Worm (Caenorhabditis elegans): Measurements from ENCODE around the gene Y44F5A.1.

ce11 chrIII:4242225-4242862, 5.1 kb downstream of the Y44F5A.1 start, which contains the start of gene F43C1.7:
- TF ChIP-seq ZK337.2 (GFP tag; IDR thresholded peaks at IDR 0.05) (no peak), ces-1 (GFP tag; optimal IDR thresholded peaks at IDR 0.05) (no peak), aly-2 (tag; optimal IDR thresholded peaks at IDR 0.05) (no peak), snpc-4 (tag; optimal IDR thresholded peaks at IDR 0.05) (no peak), madf-9 (GFP tag; conservative IDR thresholded peaks at IDR 0.05) (no peak), ceh-82 (tag; optimal IDR thresholded peaks at IDR 0.05) (no peak), aha-1 (tag) (no peak), vab-7 (GFP tag; IDR thresholded peaks at IDR 0.05) (no peak), lsy-2 (tag; optimal IDR thresholded peaks at IDR 0.05) (no peak), duxl-1 (tag; optimal IDR thresholded peaks at IDR 0.05; ENCODE audit: poor library complexity) (no peak), attf-4 (tag; optimal IDR thresholded peaks at IDR 0.05) (no peak), hlh-30 (tag; optimal IDR thresholded peaks at IDR 0.05; ENCODE audit: insufficient read depth) (no peak), fkh-10 (GFP tag; optimal IDR thresholded peaks at IDR 0.05) (no peak), nhr-237 (tag; optimal IDR thresholded peaks at IDR 0.05) (no peak)

All from whole organism, L4 larva.